Fruit fly (Drosophila melanogaster) whole organism, embryonic: ENCODE measurements around the gene CG32040.

Experiments used
- CG10366 ChIP-seq: fragments of 200-800 bp; sonication (Bioruptor generic); IDR thresholded peaks from 2 replicates; pipeline ENCODE4 v1.3.6; 2022; ENCODE audit warnings: missing biosample characterization, missing genetic modification characterization
- CG10543 ChIP-seq: fragments of 200-800 bp; sonication (Bioruptor generic); optimal IDR thresholded peaks from 3 replicates; lab custom pipeline; 2017; ENCODE audit warnings: missing biosample characterization, mild to moderate bottlenecking, missing genetic modification characterization, moderate library complexity
- CG10979 ChIP-seq: fragments of 200-800 bp; sonication (Bioruptor generic); optimal IDR thresholded peaks from 2 replicates; lab custom pipeline; 2018; ENCODE audit warnings: missing biosample characterization, mild to moderate bottlenecking, missing genetic modification characterization, moderate library complexity
- CG12236 ChIP-seq: fragments of 200-800 bp; sonication (Bioruptor generic); optimal IDR thresholded peaks from 2 replicates; lab custom pipeline; 2016; ENCODE audit warnings: missing biosample characterization, missing genetic modification characterization
- CG1233 ChIP-seq: fragments of 200-800 bp; sonication (Bioruptor generic); optimal IDR thresholded peaks from 4 replicates; lab custom pipeline; 2018; ENCODE audit warnings: missing biosample characterization, mild to moderate bottlenecking, missing genetic modification characterization
- CG15011 ChIP-seq: fragments of 200-800 bp; sonication (Bioruptor generic); optimal IDR thresholded peaks from 3 replicates; lab custom pipeline; 2018; ENCODE audit warnings: missing biosample characterization, mild to moderate bottlenecking, missing genetic modification characterization
- CG15269 ChIP-seq: fragments of 200-800 bp; sonication (Bioruptor generic); optimal IDR thresholded peaks from 2 replicates; lab custom pipeline; 2018; ENCODE audit warnings: missing biosample characterization, mild to moderate bottlenecking, missing genetic modification characterization, moderate library complexity
- CG15514 ChIP-seq: fragments of 200-800 bp; sonication (Bioruptor generic); optimal IDR thresholded peaks from 3 replicates; lab custom pipeline; 2017; ENCODE audit warnings: missing biosample characterization, missing genetic modification characterization, mild to moderate bottlenecking, moderate library complexity, missing genetic modification reagents
- CG17361 ChIP-seq: fragments of 200-800 bp; sonication (Bioruptor generic); IDR thresholded peaks from 3 replicates; pipeline ENCODE4 v1.3.6; 2022; ENCODE audit warnings: missing biosample characterization, missing genetic modification characterization
- CG2116 ChIP-seq: fragments of 200-800 bp; sonication (Bioruptor generic); optimal IDR thresholded peaks from 3 replicates; lab custom pipeline; 2018; ENCODE audit warnings: missing biosample characterization, mild to moderate bottlenecking, missing genetic modification characterization
- CG2889 ChIP-seq: fragments of 200-800 bp; sonication (Bioruptor generic); IDR thresholded peaks from 3 replicates; pipeline ENCODE4 v1.3.6; 2022; ENCODE audit warnings: missing biosample characterization, missing genetic modification characterization
- CG32532 ChIP-seq: fragments of 200-800 bp; sonication (Bioruptor generic); IDR thresholded peaks from 2 replicates; pipeline ENCODE4 v1.3.6; 2022; ENCODE audit warnings: missing biosample characterization, missing genetic modification characterization
- CG3726 ChIP-seq: fragments of 200-800 bp; sonication (Bioruptor generic); IDR thresholded peaks from 3 replicates; pipeline ENCODE4, ENCODE4 v1.3.6; 2022; ENCODE audit warnings: missing biosample characterization, missing genetic modification characterization
- CG4404 ChIP-seq: fragments of 200-800 bp; sonication (Bioruptor generic); IDR thresholded peaks from 2 replicates; pipeline ENCODE4 v1.3.6; 2022; ENCODE audit warnings: missing biosample characterization, missing genetic modification characterization
- CG6175 ChIP-seq: fragments of 200-800 bp; sonication (Bioruptor generic); IDR thresholded peaks from 3 replicates; pipeline ENCODE4 v1.3.6; 2022; ENCODE audit warnings: missing biosample characterization, missing genetic modification characterization
- CG7963 ChIP-seq: fragments of 200-800 bp; sonication (Bioruptor generic); IDR thresholded peaks from 3 replicates; pipeline ENCODE4 v1.3.6; 2022; ENCODE audit warnings: missing biosample characterization, missing genetic modification characterization; ENCODE audit not compliant: partially characterized antibody
- D ChIP-seq, 2 experiments: fragments of 200-800 bp in 1 of 2; fragments of >200 bp in 1 of 2; sonication (Bioruptor generic) in 1 of 2; optimal IDR thresholded peaks; 2 replicates in 1 of 2; 3 replicates in 1 of 2; lab custom pipeline; 2017; ENCODE audit warnings: mild to moderate bottlenecking in 1 of 2, missing biosample characterization in 1 of 2, missing genetic modification characterization in 1 of 2, missing genetic modification reagents in 1 of 2
- Dad ChIP-seq: fragments of 200-800 bp; sonication (Bioruptor generic); optimal IDR thresholded peaks from 3 replicates; lab custom pipeline; 2016; ENCODE audit warnings: missing biosample characterization, missing genetic modification characterization
- Hsf ChIP-seq: fragments of 200-800 bp; sonication (Bioruptor generic); optimal IDR thresholded peaks from 3 replicates; lab custom pipeline; 2016; ENCODE audit warnings: missing biosample characterization, missing genetic modification characterization
- Lhr ChIP-seq: fragments of 200-800 bp; sonication (Bioruptor generic); optimal IDR thresholded peaks from 3 replicates; lab custom pipeline; 2017; ENCODE audit warnings: mild to moderate bottlenecking, missing biosample characterization, missing genetic modification reagents, missing genetic modification characterization
- Oaz ChIP-seq: fragments of 200-800 bp; sonication (Bioruptor generic); IDR thresholded peaks from 2 replicates; pipeline ENCODE4 v1.3.6; 2022; ENCODE audit warnings: missing biosample characterization, missing genetic modification characterization
- Ptx1 ChIP-seq: fragments of 200-800 bp; sonication (Bioruptor generic); IDR thresholded peaks from 2 replicates; pipeline ENCODE4 v1.3.6; 2022; ENCODE audit warnings: missing biosample characterization, missing genetic modification characterization
- Side ChIP-seq: fragments of 200-800 bp; sonication (Bioruptor generic); optimal IDR thresholded peaks from 2 replicates; lab custom pipeline; 2016; ENCODE audit warnings: missing biosample characterization, missing genetic modification characterization
- Sin3A ChIP-seq: fragments of >200 bp; optimal IDR thresholded peaks from 2 replicates; lab custom pipeline; 2018
- Taf1 ChIP-seq: fragments of 200-800 bp; sonication (Bioruptor generic); IDR thresholded peaks from 2 replicates; pipeline ENCODE4 v1.3.6; 2022; ENCODE audit warnings: missing biosample characterization, missing genetic modification characterization
- Trl ChIP-seq, 3 experiments: fragments of >200 bp in 2 of 3; fragments of 200-800 bp in 1 of 3; sonication (Bioruptor generic) in 1 of 3; optimal IDR thresholded peaks; 2 replicates in 1 of 3; 3 replicates in 2 of 3; lab custom pipeline; 2016 to 2017; ENCODE audit warnings: missing biosample characterization in 1 of 3, missing genetic modification characterization in 1 of 3
- ara ChIP-seq: fragments of 200-800 bp; sonication (Bioruptor generic); IDR thresholded peaks from 2 replicates; pipeline ENCODE4 v1.3.6; 2022; ENCODE audit warnings: missing biosample characterization, missing genetic modification characterization
- az2 ChIP-seq: fragments of 200-800 bp; sonication (Bioruptor generic); optimal IDR thresholded peaks from 3 replicates; lab custom pipeline; 2016; ENCODE audit warnings: missing biosample characterization, missing genetic modification characterization
- bowl ChIP-seq: fragments of 200-800 bp; sonication (Bioruptor generic); IDR thresholded peaks from 2 replicates; pipeline ENCODE4 v1.3.6; 2022; ENCODE audit warnings: missing biosample characterization, missing genetic modification characterization
- chm ChIP-seq: fragments of 200-800 bp; sonication (Bioruptor generic); IDR thresholded peaks from 2 replicates; pipeline ENCODE4 v1.3.6; 2022; ENCODE audit warnings: missing biosample characterization, missing genetic modification characterization
- crc ChIP-seq: fragments of 200-800 bp; sonication (Bioruptor generic); optimal IDR thresholded peaks from 2 replicates; lab custom pipeline; 2016; ENCODE audit warnings: missing biosample characterization, missing genetic modification characterization
- fd96Cb ChIP-seq: fragments of 200-800 bp; sonication (Bioruptor generic); optimal IDR thresholded peaks from 2 replicates; lab custom pipeline; 2018; ENCODE audit warnings: missing biosample characterization, mild to moderate bottlenecking, missing genetic modification characterization, moderate library complexity
- ind ChIP-seq: fragments of 200-800 bp; sonication (Bioruptor generic); optimal IDR thresholded peaks from 3 replicates; lab custom pipeline; 2016; ENCODE audit warnings: missing biosample characterization, missing genetic modification characterization
- jing ChIP-seq: fragments of 200-800 bp; sonication (Bioruptor generic); optimal IDR thresholded peaks from 2 replicates; lab custom pipeline; 2018; ENCODE audit warnings: missing biosample characterization, mild to moderate bottlenecking, missing genetic modification characterization
- kay ChIP-seq: fragments of 200-800 bp; sonication (Bioruptor generic); optimal IDR thresholded peaks from 2 replicates; lab custom pipeline; 2016; ENCODE audit warnings: missing biosample characterization, missing genetic modification characterization
- lola ChIP-seq, 3 experiments: fragments of >200 bp in 2 of 3; fragments of 200-800 bp in 1 of 3; sonication (Bioruptor generic) in 1 of 3; optimal IDR thresholded peaks; 2 replicates each; lab custom pipeline; 2017 to 2019; ENCODE audit warnings: missing biosample characterization in 3 of 3, missing genetic modification characterization in 3 of 3, mild to moderate bottlenecking in 1 of 3, moderate library complexity in 1 of 3
- nau ChIP-seq: fragments of 200-800 bp; sonication (Bioruptor generic); optimal IDR thresholded peaks from 3 replicates; lab custom pipeline; 2017; ENCODE audit warnings: missing biosample characterization, mild to moderate bottlenecking, missing genetic modification characterization, missing genetic modification reagents
- nerfin-2 ChIP-seq: fragments of 200-800 bp; sonication (Bioruptor generic); IDR thresholded peaks from 2 replicates; pipeline ENCODE4 v1.3.6; 2022; ENCODE audit warnings: missing biosample characterization, missing genetic modification characterization; ENCODE audit not compliant: partially characterized antibody
- nom ChIP-seq: fragments of 200-800 bp; sonication (Bioruptor generic); optimal IDR thresholded peaks from 2 replicates; lab custom pipeline; 2017; ENCODE audit warnings: missing biosample characterization, missing genetic modification characterization, mild to moderate bottlenecking, moderate library complexity, missing genetic modification reagents
- otp ChIP-seq: fragments of 200-800 bp; sonication (Bioruptor generic); IDR thresholded peaks from 3 replicates; pipeline ENCODE4, ENCODE4 v1.3.6; 2022; ENCODE audit warnings: missing biosample characterization, missing genetic modification characterization
- p53 ChIP-seq: fragments of 200-800 bp; sonication (Bioruptor generic); optimal IDR thresholded peaks from 2 replicates; lab custom pipeline; 2016; ENCODE audit warnings: missing biosample characterization, missing genetic modification characterization
- run ChIP-seq: fragments of 200-800 bp; sonication (Bioruptor generic); optimal IDR thresholded peaks from 3 replicates; lab custom pipeline; 2018; ENCODE audit warnings: missing biosample characterization, mild to moderate bottlenecking, missing genetic modification characterization
- slou ChIP-seq: fragments of 200-800 bp; sonication (Bioruptor generic); optimal IDR thresholded peaks from 3 replicates; lab custom pipeline; 2016; ENCODE audit warnings: missing biosample characterization, missing genetic modification characterization
- toy ChIP-seq: fragments of 200-800 bp; sonication (Bioruptor generic); IDR thresholded peaks from 2 replicates; pipeline ENCODE4 v1.3.6; 2022; ENCODE audit warnings: missing biosample characterization, missing genetic modification characterization
- trem ChIP-seq: fragments of 200-800 bp; optimal IDR thresholded peaks from 3 replicates; lab custom pipeline; 2019; ENCODE audit warnings: missing biosample characterization, mild to moderate bottlenecking, missing genetic modification characterization, moderate library complexity
- unc-4 ChIP-seq: fragments of 200-800 bp; sonication (Bioruptor generic); IDR thresholded peaks from 2 replicates; pipeline ENCODE4 v1.3.6; 2022; ENCODE audit warnings: missing biosample characterization, missing genetic modification characterization; ENCODE audit not compliant: partially characterized antibody
- wor ChIP-seq: fragments of 200-800 bp; sonication (Bioruptor generic); IDR thresholded peaks from 2 replicates; pipeline ENCODE4 v1.3.6; 2022; ENCODE audit warnings: missing biosample characterization, missing genetic modification characterization
- yki ChIP-seq: fragments of >200 bp; optimal IDR thresholded peaks from 3 replicates; lab custom pipeline; 2018
- zfh2 ChIP-seq: fragments of 200-800 bp; sonication (Bioruptor generic); optimal IDR thresholded peaks from 2 replicates; lab custom pipeline; 2016; ENCODE audit warnings: missing biosample characterization, missing genetic modification characterization

Gene CG32040

DNA sequence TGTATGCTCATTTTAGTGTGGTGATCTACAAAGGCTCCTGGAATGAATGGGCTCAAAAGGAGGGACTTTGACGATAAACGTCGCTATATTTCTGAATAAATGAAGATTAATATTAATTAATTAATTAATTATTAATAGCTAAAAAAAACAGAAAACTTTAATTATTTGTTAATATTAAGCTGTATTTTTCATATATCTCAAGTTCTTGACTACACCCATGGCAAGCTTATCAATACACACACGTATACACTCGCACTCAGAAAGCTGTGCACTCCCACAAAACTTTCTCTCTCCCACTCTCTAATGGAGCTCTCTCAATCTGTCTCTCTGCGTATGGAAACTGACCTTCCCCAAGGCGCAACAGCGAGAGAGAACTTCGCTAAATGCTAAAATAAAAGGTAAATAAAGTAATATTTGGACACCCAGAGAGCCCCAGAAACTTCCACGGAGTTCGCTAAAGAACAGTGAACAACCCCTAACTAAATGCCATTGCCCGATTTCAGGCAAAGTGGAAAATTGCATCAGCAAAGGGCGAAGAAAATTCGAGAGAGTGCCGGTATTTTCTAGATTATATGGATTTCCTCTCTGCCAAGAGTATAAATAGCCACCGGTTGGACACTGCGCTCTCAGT is 19.7 kb downstream of the CG32040 start (continued):
- no peak for TF ChIP-seq D (optimal IDR thresholded peaks at IDR 0.05; lab: Kevin White, UChicago)
- peak; percentile 66 for TF ChIP-seq D (GFP tag; optimal IDR thresholded peaks at IDR 0.05; lab: Kevin White, UChicago)
- TF ChIP-seq wor (GFP tag; lab: Robert Waterston, UW) = peak; percentile 46; the same call in 1 of the 2 replicates
- no peak for TF ChIP-seq crc
- peak; percentile 71 for TF ChIP-seq ind (GFP tag; lab: Kevin White, UChicago)
- TF ChIP-seq Trl (optimal IDR thresholded peaks at IDR 0.05; lab: Kevin White, UChicago) = peak; percentile 94 to 96
- TF ChIP-seq Trl (GFP tag; optimal IDR thresholded peaks at IDR 0.05; lab: Kevin White, UChicago) = peak; percentile 32
- TF ChIP-seq bowl = peak; percentile 45; the same call in 1 of the 2 replicates
- peak; percentile 21 for TF ChIP-seq CG15011 (GFP tag; lab: Kevin White, UChicago)
- peak; percentile 84 for TF ChIP-seq CG32532 (GFP tag; lab: Robert Waterston, UW)
- no peak for TF ChIP-seq CG2116 (GFP tag; lab: Kevin White, UChicago)
- no peak for TF ChIP-seq Dad
- TF ChIP-seq fd96Cb = peak; percentile 61
- TF ChIP-seq Ptx1 (GFP tag; lab: Robert Waterston, UW) = peak; percentile 71
- peak; percentile 55 for TF ChIP-seq Oaz (GFP tag; lab: Robert Waterston, UW)
- peak; percentile 62 for TF ChIP-seq nom
- TF ChIP-seq CG10979 (tag; lab: Kevin White, UChicago) = peak; percentile 73
- TF ChIP-seq CG6175 (GFP tag; lab: Robert Waterston, UW) = no peak
- no peak for TF ChIP-seq p53
- no peak for TF ChIP-seq slou
- no peak for TF ChIP-seq Side
- TF ChIP-seq CG7963 = no peak
- TF ChIP-seq Sin3A (lab: Kevin White, UChicago) = no peak
- peak; percentile 54 for TF ChIP-seq unc-4 (GFP tag; lab: Robert Waterston, UW)
- TF ChIP-seq CG3726 (GFP tag; lab: Robert Waterston, UW) = 0 out of 3 replicates have a peak, but pooled peaks have one; percentile 40
- no peak for TF ChIP-seq kay
- TF ChIP-seq yki (lab: Kevin White, UChicago) = peak; percentile 69
- 0 out of 2 replicates have a peak, but pooled peaks have one; percentile 29 for TF ChIP-seq toy
- peak; percentile 2 for TF ChIP-seq Lhr (GFP tag; lab: Kevin White, UChicago)
- TF ChIP-seq CG10543 = peak; percentile 49
- no peak for TF ChIP-seq zfh2 (GFP tag; lab: Kevin White, UChicago)
- TF ChIP-seq az2 (GFP tag; lab: Kevin White, UChicago) = peak; percentile 66
- peak; percentile 56 for TF ChIP-seq nau (GFP tag; lab: Kevin White, UChicago)
- peak; percentile 65 for TF ChIP-seq CG17361 (GFP tag; lab: Robert Waterston, UW)
- TF ChIP-seq lola (GFP tag; optimal IDR thresholded peaks at IDR 0.05; lab: Kevin White, UChicago) = peak in 1 of 3 experiments; percentile 63
- peak; percentile 56; the same call in 1 of the 2 replicates for TF ChIP-seq Taf1 (GFP tag; lab: Robert Waterston, UW)
- peak; percentile 33; the same call in 1 of the 2 replicates for TF ChIP-seq CG4404 (GFP tag; lab: Robert Waterston, UW)
- TF ChIP-seq trem (tag; lab: Kevin White, UChicago) = peak; percentile 56
- no peak for TF ChIP-seq nerfin-2 (GFP tag; lab: Robert Waterston, UW)
- peak; percentile 42 for TF ChIP-seq CG1233 (GFP tag; lab: Kevin White, UChicago)
- peak; percentile 11; the same call in 1 of the 3 replicates for TF ChIP-seq otp (GFP tag; lab: Robert Waterston, UW)
- peak; percentile 49 for TF ChIP-seq CG10366 (GFP tag; lab: Robert Waterston, UW)
- no peak for TF ChIP-seq CG12236 (GFP tag; lab: Kevin White, UChicago)
- TF ChIP-seq Hsf = peak; percentile 48
- peak; percentile 66; the same call in 1 of the 2 replicates for TF ChIP-seq ara (GFP tag; lab: Robert Waterston, UW)
- TF ChIP-seq chm = peak; percentile 57; the same call in 1 of the 2 replicates
- TF ChIP-seq CG15269 = peak; percentile 72
- peak; percentile 36 for TF ChIP-seq run (tag; lab: Kevin White, UChicago)
- TF ChIP-seq CG15514 (GFP tag; lab: Kevin White, UChicago) = peak; percentile 56
- no peak for TF ChIP-seq CG2889
- no peak for TF ChIP-seq jing (GFP tag; lab: Kevin White, UChicago)
